Worm (Caenorhabditis elegans): ENCODE measurements around the gene T10D4.19.

The T10D4.19 gene

DNA sequence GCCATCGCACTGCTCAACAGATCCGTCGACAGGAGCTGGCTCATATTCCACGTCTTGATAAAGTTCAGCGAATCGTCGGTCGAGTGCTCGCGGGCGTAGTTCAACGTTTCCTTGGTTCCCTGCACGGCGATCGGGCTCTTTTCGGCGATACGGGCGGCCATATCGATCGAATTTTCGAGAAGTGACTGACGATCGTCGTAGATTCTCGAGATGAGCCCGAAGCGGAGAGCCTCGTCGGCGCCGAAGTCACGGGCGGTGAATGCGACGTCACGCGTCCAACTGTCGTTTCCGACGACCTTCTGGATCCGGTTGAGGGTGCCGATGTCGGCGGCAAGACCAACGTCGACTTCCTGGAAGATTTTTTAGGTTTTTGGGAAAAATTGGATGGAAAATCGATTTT, 42.2 kb upstream of the T10D4.19 start:
- TF ChIP-seq che-1 (tag; optimal IDR thresholded peaks at IDR 0.05) (no peak), pha-2 (tag; optimal IDR thresholded peaks at IDR 0.05) (no peak), K02D7.2 (tag; optimal IDR thresholded peaks at IDR 0.05) (no peak), ztf-16 (tag; optimal IDR thresholded peaks at IDR 0.05) (no peak), tbx-7 (tag; optimal IDR thresholded peaks at IDR 0.05) (no peak), C38D4.7 (GFP tag; optimal IDR thresholded peaks at IDR 0.05) (no peak), ceh-14 (tag; optimal IDR thresholded peaks at IDR 0.05) (no peak), ceh-22 (tag; optimal IDR thresholded peaks at IDR 0.05) (no peak), ref-2 (tag; optimal IDR thresholded peaks at IDR 0.05) (no peak), hlh-13 (GFP tag; optimal IDR thresholded peaks at IDR 0.05) (no peak), gmeb-2 (tag; optimal IDR thresholded peaks at IDR 0.05) (no peak), pha-4 (tag; optimal IDR thresholded peaks at IDR 0.05) (no peak), T23F11.4 (GFP tag; optimal IDR thresholded peaks at IDR 0.05) (no peak)

DNA sequence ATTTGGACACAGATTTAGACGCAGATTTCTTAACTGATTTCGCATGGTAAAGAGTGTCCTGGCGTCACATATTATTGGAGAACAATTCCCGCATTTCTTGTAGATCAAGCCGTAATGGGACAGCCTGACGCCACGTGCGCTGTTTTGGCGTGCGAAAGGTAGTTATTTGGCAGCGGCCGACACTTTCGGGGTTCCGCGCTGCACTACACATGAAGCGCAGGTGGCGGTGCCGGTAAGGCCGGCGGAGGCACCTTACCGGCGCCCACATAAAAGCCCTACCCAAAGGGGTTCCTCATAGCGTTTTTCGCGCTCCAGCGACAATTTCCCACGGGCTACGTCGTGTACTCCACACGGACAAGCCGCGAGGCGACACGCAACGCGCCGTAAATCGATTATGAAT, 41.6 kb upstream of the T10D4.19 start:
- no peak for TF ChIP-seq C38D4.7 (GFP tag; optimal IDR thresholded peaks at IDR 0.05)
- TF ChIP-seq odd-2 (tag; optimal IDR thresholded peaks at IDR 0.05), result no peak
- no peak for TF ChIP-seq nhr-11 (tag; optimal IDR thresholded peaks at IDR 0.05)
- TF ChIP-seq unc-86 (tag; optimal IDR thresholded peaks at IDR 0.05), result no peak
- no peak for TF ChIP-seq hlh-8 (tag; optimal IDR thresholded peaks at IDR 0.05)
- no peak for TF ChIP-seq hlh-15 (tag; optimal IDR thresholded peaks at IDR 0.05)
- TF ChIP-seq pha-2 (tag; optimal IDR thresholded peaks at IDR 0.05), result no peak
- no peak for TF ChIP-seq rnt-1 (tag; optimal IDR thresholded peaks at IDR 0.05)
- no peak for TF ChIP-seq Y22D7AL.16 (tag; optimal IDR thresholded peaks at IDR 0.05)
- TF ChIP-seq hlh-13 (GFP tag; optimal IDR thresholded peaks at IDR 0.05), result no peak
- no peak for TF ChIP-seq che-1 (tag; optimal IDR thresholded peaks at IDR 0.05)
- TF ChIP-seq ceh-30 (tag; optimal IDR thresholded peaks at IDR 0.05), result no peak
- no peak for TF ChIP-seq F13H6.1 (tag; optimal IDR thresholded peaks at IDR 0.05)
- TF ChIP-seq zip-5 (tag; optimal IDR thresholded peaks at IDR 0.05), result no peak
- no peak for TF ChIP-seq ahr-1 (tag; optimal IDR thresholded peaks at IDR 0.05)
- no peak for TF ChIP-seq pha-4 (tag; optimal IDR thresholded peaks at IDR 0.05)
- TF ChIP-seq dve-1 (tag; optimal IDR thresholded peaks at IDR 0.05), result no peak

DNA sequence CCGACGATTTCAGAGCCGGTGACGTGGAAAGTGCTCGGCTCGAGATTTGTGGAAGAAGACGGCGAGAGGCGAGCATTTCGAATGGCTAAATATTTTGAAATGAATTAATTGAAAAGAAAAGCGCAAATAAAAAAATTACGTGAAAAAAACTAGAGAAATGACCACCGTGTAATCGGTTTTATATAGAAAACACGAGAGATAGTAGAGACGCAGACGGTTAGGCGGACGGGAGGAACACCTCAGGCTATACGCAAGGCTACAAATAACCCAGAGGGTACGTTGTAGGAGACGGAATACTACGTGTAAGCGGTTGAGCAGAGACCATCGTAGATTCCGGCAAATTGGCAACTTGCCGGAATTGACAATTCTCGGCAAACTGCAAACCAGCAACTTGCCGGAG, 40.6 kb upstream of the T10D4.19 start, which contains the start of gene Y25C1A.13:
TSS of gene Y25C1A.13 (minus strand) at position 101 of the 400 bp plus-strand sequence.
- TF ChIP-seq ceh-45 (GFP tag; IDR thresholded peaks at IDR 0.05) (no peak), ceh-24 (tag; optimal IDR thresholded peaks at IDR 0.05) (no peak)

DNA sequence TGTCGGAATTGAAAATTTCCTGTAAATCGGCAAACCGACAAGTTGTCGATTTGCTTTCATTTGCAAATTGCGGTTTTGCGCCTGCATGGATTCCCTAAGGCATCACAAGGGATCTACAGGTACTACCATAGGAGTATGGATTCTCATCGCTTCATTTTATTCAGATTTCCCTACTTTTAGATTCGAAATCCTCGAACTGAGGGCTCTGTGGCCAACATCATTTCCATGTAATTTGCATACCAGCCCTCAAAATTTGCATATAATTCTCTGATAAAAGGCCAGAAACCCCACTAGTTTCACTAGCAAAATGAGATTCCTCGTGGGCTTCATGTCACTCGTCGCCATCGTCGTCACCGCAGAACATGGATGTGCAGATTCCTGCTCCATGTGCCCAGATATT, 39.4 kb upstream of the T10D4.19 start, which contains the start of gene Y25C1A.2:
TSS of gene Y25C1A.2 (plus strand) at position 301 of the 400 bp plus-strand sequence.
- TF ChIP-seq unc-86 (tag; optimal IDR thresholded peaks at IDR 0.05), result no peak
- no peak for TF ChIP-seq fkh-10 (GFP tag; optimal IDR thresholded peaks at IDR 0.05)
- no peak for TF ChIP-seq pag-3 (tag; optimal IDR thresholded peaks at IDR 0.05; ENCODE audit: borderline replicate concordance)
- no peak for TF ChIP-seq pros-1 (tag; optimal IDR thresholded peaks at IDR 0.05)
- TF ChIP-seq unc-55 (GFP tag; optimal IDR thresholded peaks at IDR 0.05), result no peak
- no peak for TF ChIP-seq pqm-1 (tag; optimal IDR thresholded peaks at IDR 0.05)
- no peak for TF ChIP-seq Y22D7AL.16 (tag; optimal IDR thresholded peaks at IDR 0.05)
- no peak for TF ChIP-seq K02D7.2 (tag; optimal IDR thresholded peaks at IDR 0.05)

DNA sequence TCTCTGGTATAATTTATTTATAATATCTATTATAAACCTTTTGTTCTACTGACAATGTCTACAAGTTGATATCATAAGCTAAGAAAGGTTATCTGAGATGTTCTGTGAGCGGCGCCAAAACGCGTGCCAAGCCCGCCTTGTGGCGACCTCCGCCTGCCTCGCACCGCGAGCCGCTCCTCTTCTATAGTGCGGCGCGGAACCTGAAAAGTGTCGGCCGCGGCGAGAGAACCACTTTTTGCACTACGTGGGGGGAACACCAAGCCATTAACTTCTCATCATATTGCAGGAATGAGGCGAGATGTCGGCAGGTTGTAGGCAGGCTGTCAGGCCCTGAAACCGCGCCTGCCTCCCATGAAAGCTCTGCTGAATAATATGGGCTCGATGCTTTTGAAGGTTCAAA, 38.4 kb upstream of the T10D4.19 start:
- TF ChIP-seq ceh-6 (GFP tag; optimal IDR thresholded peaks at IDR 0.05) (no peak), hlh-6 (tag; optimal IDR thresholded peaks at IDR 0.05) (no peak), pax-1 (tag; optimal IDR thresholded peaks at IDR 0.05) (no peak), zip-5 (tag; optimal IDR thresholded peaks at IDR 0.05) (no peak), odd-2 (tag; optimal IDR thresholded peaks at IDR 0.05) (no peak), ceh-24 (tag; optimal IDR thresholded peaks at IDR 0.05) (no peak), K09A11.1 (tag; optimal IDR thresholded peaks at IDR 0.05; ENCODE audit: insufficient read depth) (no peak), ttx-3 (tag; optimal IDR thresholded peaks at IDR 0.05) (no peak), rnt-1 (tag; optimal IDR thresholded peaks at IDR 0.05) (no peak), elt-4 (tag; optimal IDR thresholded peaks at IDR 0.05) (no peak), K02D7.2 (tag; optimal IDR thresholded peaks at IDR 0.05) (no peak), elt-2 (tag; optimal IDR thresholded peaks at IDR 0.05) (no peak), ceh-48 (tag; optimal IDR thresholded peaks at IDR 0.05) (no peak), ref-2 (tag; optimal IDR thresholded peaks at IDR 0.05) (no peak), nhr-232 (tag; optimal IDR thresholded peaks at IDR 0.05) (no peak)

All from whole organism, late embryonic.